Fruit fly (Drosophila melanogaster) whole organism, embryonic: ENCODE measurements around the gene TH1.
A peak's percentile ranks its signal among the peaks of the same experiment; 100 is the strongest.

ENCODE experiments used
- Adf1 ChIP-seq: fragments of 200-800 bp; sonication (Bioruptor generic); IDR thresholded peaks from 2 replicates; pipeline ENCODE4 v1.3.6; 2022; ENCODE audit warnings: missing biosample characterization, missing genetic modification characterization
- CG13775 ChIP-seq: fragments of 200-800 bp; sonication (Bioruptor generic); optimal IDR thresholded peaks from 3 replicates; lab custom pipeline; 2017; ENCODE audit warnings: missing biosample characterization, mild to moderate bottlenecking, missing genetic modification characterization
- CG1602 ChIP-seq: fragments of 200-800 bp; sonication (Bioruptor generic); optimal IDR thresholded peaks from 3 replicates; lab custom pipeline; 2016; ENCODE audit warnings: missing biosample characterization, missing genetic modification characterization
- CG18764 ChIP-seq: fragments of 200-800 bp; sonication (Bioruptor generic); optimal IDR thresholded peaks from 3 replicates; lab custom pipeline; 2016; ENCODE audit warnings: missing biosample characterization, missing genetic modification characterization
- CG2202 ChIP-seq: fragments of 200-800 bp; sonication (Bioruptor generic); optimal IDR thresholded peaks from 2 replicates; lab custom pipeline; 2018; ENCODE audit warnings: missing biosample characterization, mild to moderate bottlenecking, missing genetic modification characterization
- CG31388 ChIP-seq: fragments of 200-800 bp; sonication (Bioruptor generic); optimal IDR thresholded peaks from 2 replicates; lab custom pipeline; 2016; ENCODE audit warnings: missing biosample characterization, missing genetic modification characterization
- CG32532 ChIP-seq: fragments of 200-800 bp; sonication (Bioruptor generic); IDR thresholded peaks from 2 replicates; pipeline ENCODE4 v1.3.6; 2022; ENCODE audit warnings: missing biosample characterization, missing genetic modification characterization
- CG3407 ChIP-seq: fragments of 200-800 bp; sonication (Bioruptor generic); optimal IDR thresholded peaks from 2 replicates; lab custom pipeline; 2018; ENCODE audit warnings: missing biosample characterization, mild to moderate bottlenecking, missing genetic modification characterization
- CG34224 ChIP-seq: fragments of 200-800 bp; sonication (Bioruptor generic); IDR thresholded peaks from 3 replicates; pipeline ENCODE4 v1.3.6; 2022; ENCODE audit warnings: missing biosample characterization, missing genetic modification characterization; ENCODE audit not compliant: partially characterized antibody
- CG3838 ChIP-seq: fragments of 200-800 bp; sonication (Bioruptor generic); optimal IDR thresholded peaks from 3 replicates; lab custom pipeline; 2016; ENCODE audit warnings: missing biosample characterization, missing genetic modification characterization
- CG4424 ChIP-seq: fragments of 200-800 bp; sonication (Bioruptor generic); optimal IDR thresholded peaks from 3 replicates; lab custom pipeline; 2016; ENCODE audit warnings: missing biosample characterization, missing genetic modification characterization
- CG4730 ChIP-seq: fragments of 200-800 bp; sonication (Bioruptor generic); IDR thresholded peaks from 2 replicates; pipeline ENCODE4 v1.3.6; 2022; ENCODE audit warnings: missing biosample characterization, missing genetic modification characterization
- CG5953 ChIP-seq: fragments of 200-800 bp; sonication (Bioruptor generic); IDR thresholded peaks from 2 replicates; pipeline ENCODE4 v1.3.6; 2022; ENCODE audit warnings: missing biosample characterization, missing genetic modification characterization
- CG7556 ChIP-seq: fragments of 200-800 bp; sonication (Bioruptor generic); optimal IDR thresholded peaks from 2 replicates; lab custom pipeline; 2017; ENCODE audit warnings: missing biosample characterization, mild to moderate bottlenecking, missing genetic modification characterization
- CG7839 ChIP-seq: fragments of 200-800 bp; sonication (Bioruptor generic); optimal IDR thresholded peaks from 3 replicates; lab custom pipeline; 2018; ENCODE audit warnings: missing biosample characterization, mild to moderate bottlenecking, missing genetic modification characterization, moderate library complexity
- CG9437 ChIP-seq: fragments of 200-800 bp; sonication (Bioruptor generic); optimal IDR thresholded peaks from 2 replicates; lab custom pipeline; 2018; ENCODE audit warnings: missing biosample characterization, mild to moderate bottlenecking, missing genetic modification characterization
- Eip74EF ChIP-seq, 2 experiments: fragments of 200-800 bp in 1 of 2; fragments of >200 bp in 1 of 2; sonication (Bioruptor generic) in 1 of 2; optimal IDR thresholded peaks; 2 replicates each; lab custom pipeline; 2017 to 2019; ENCODE audit warnings: missing biosample characterization in 2 of 2, missing genetic modification characterization in 2 of 2, mild to moderate bottlenecking in 1 of 2, moderate library complexity in 1 of 2
- HLH3B ChIP-seq: fragments of 200-800 bp; sonication (Bioruptor generic); IDR thresholded peaks from 2 replicates; pipeline ENCODE4 v1.3.6; 2022; ENCODE audit warnings: missing biosample characterization, missing genetic modification characterization
- HLH4C ChIP-seq: fragments of 200-800 bp; sonication (Bioruptor generic); IDR thresholded peaks from 3 replicates; pipeline ENCODE4 v1.3.6; 2022; ENCODE audit warnings: missing biosample characterization, missing genetic modification characterization; ENCODE audit not compliant: partially characterized antibody
- Hr39 ChIP-seq: fragments of >200 bp; optimal IDR thresholded peaks from 2 replicates; lab custom pipeline; 2017
- MBD-R2 ChIP-seq: fragments of 200-800 bp; sonication (Bioruptor generic); IDR thresholded peaks from 2 replicates; pipeline ENCODE4 v1.3.6; 2022; ENCODE audit warnings: missing biosample characterization, missing genetic modification characterization
- Max ChIP-seq: fragments of 200-800 bp; sonication (Bioruptor generic); optimal IDR thresholded peaks from 2 replicates; lab custom pipeline; 2016; ENCODE audit warnings: missing biosample characterization, mild to moderate bottlenecking, missing genetic modification characterization
- NC2β ChIP-seq: fragments of 200-800 bp; sonication (Bioruptor generic); optimal IDR thresholded peaks from 2 replicates; lab custom pipeline; 2016; ENCODE audit warnings: missing biosample characterization, missing genetic modification characterization
- Nf-YB ChIP-seq: fragments of 200-800 bp; sonication (Bioruptor generic); optimal IDR thresholded peaks from 3 replicates; lab custom pipeline; 2019; ENCODE audit warnings: missing biosample characterization, mild to moderate bottlenecking, missing genetic modification characterization, moderate library complexity
- Sry-β ChIP-seq: fragments of 200-800 bp; sonication (Bioruptor generic); optimal IDR thresholded peaks from 2 replicates; lab custom pipeline; 2018; ENCODE audit warnings: missing biosample characterization, mild to moderate bottlenecking, missing genetic modification characterization, moderate library complexity
- amos ChIP-seq: fragments of 200-800 bp; sonication (Bioruptor generic); IDR thresholded peaks from 2 replicates; pipeline ENCODE4 v1.3.6; 2022; ENCODE audit warnings: missing biosample characterization, missing genetic modification characterization; ENCODE audit not compliant: partially characterized antibody
- ash1 ChIP-seq: fragments of 200-800 bp; sonication (Bioruptor generic); optimal IDR thresholded peaks from 2 replicates; lab custom pipeline; 2018; ENCODE audit warnings: missing biosample characterization, mild to moderate bottlenecking, missing genetic modification characterization
- cato ChIP-seq: fragments of 200-800 bp; sonication (Bioruptor generic); optimal IDR thresholded peaks from 2 replicates; lab custom pipeline; 2016; ENCODE audit warnings: missing biosample characterization, missing genetic modification characterization, borderline replicate concordance
- ci ChIP-seq: fragments of 200-800 bp; sonication (Bioruptor generic); IDR thresholded peaks from 3 replicates; pipeline ENCODE4 v1.3.6; 2022; ENCODE audit warnings: missing biosample characterization, missing genetic modification characterization
- croc ChIP-seq: fragments of 200-800 bp; sonication (Bioruptor generic); conservative IDR thresholded peaks from 3 replicates; pipeline ENCODE4 v1.3.6; 2022; ENCODE audit warnings: missing biosample characterization, missing genetic modification characterization
- esg ChIP-seq: fragments of 200-800 bp; sonication (Bioruptor generic); conservative IDR thresholded peaks from 2 replicates; pipeline ENCODE4 v1.3.6; 2022; ENCODE audit warnings: missing biosample characterization, missing genetic modification characterization
- fru ChIP-seq: fragments of >200 bp; optimal IDR thresholded peaks from 2 replicates; lab custom pipeline; 2017
- h ChIP-seq: fragments of >200 bp; optimal IDR thresholded peaks from 2 replicates; lab custom pipeline; 2017
- hbn ChIP-seq: fragments of 200-800 bp; sonication (Bioruptor generic); IDR thresholded peaks from 2 replicates; pipeline ENCODE4 v1.3.6; 2022; ENCODE audit warnings: missing biosample characterization, missing genetic modification characterization; ENCODE audit not compliant: partially characterized antibody
- kah ChIP-seq: fragments of 200-800 bp; sonication (Bioruptor generic); optimal IDR thresholded peaks from 2 replicates; lab custom pipeline; 2018; ENCODE audit warnings: missing biosample characterization, mild to moderate bottlenecking, missing genetic modification characterization
- kay ChIP-seq: fragments of 200-800 bp; sonication (Bioruptor generic); optimal IDR thresholded peaks from 2 replicates; lab custom pipeline; 2016; ENCODE audit warnings: missing biosample characterization, missing genetic modification characterization
- ken ChIP-seq: fragments of 200-800 bp; sonication (Bioruptor generic); IDR thresholded peaks from 3 replicates; pipeline ENCODE4 v1.3.6; 2022; ENCODE audit warnings: missing biosample characterization, missing genetic modification characterization
- knrl ChIP-seq: fragments of 200-800 bp; sonication (Bioruptor generic); IDR thresholded peaks from 3 replicates; pipeline ENCODE4 v1.3.6; 2022; ENCODE audit warnings: missing biosample characterization, missing genetic modification characterization; ENCODE audit not compliant: partially characterized antibody
- mirr ChIP-seq: fragments of 200-800 bp; sonication (Bioruptor generic); optimal IDR thresholded peaks from 3 replicates; lab custom pipeline; 2018; ENCODE audit warnings: missing biosample characterization, mild to moderate bottlenecking, missing genetic modification characterization
- mld ChIP-seq: fragments of 200-800 bp; sonication (Bioruptor generic); IDR thresholded peaks from 3 replicates; pipeline ENCODE4 v1.3.6; 2022; ENCODE audit warnings: missing biosample characterization, missing genetic modification characterization; ENCODE audit not compliant: partially characterized antibody
- org-1 ChIP-seq: fragments of 200-800 bp; sonication (Bioruptor generic); optimal IDR thresholded peaks from 2 replicates; lab custom pipeline; 2017; ENCODE audit warnings: missing biosample characterization, missing genetic modification characterization
- pros ChIP-seq: fragments of 200-800 bp; sonication (Bioruptor generic); optimal IDR thresholded peaks from 3 replicates; lab custom pipeline; 2019; ENCODE audit warnings: missing biosample characterization, mild to moderate bottlenecking, missing genetic modification characterization, moderate library complexity
- psq ChIP-seq: fragments of 200-800 bp; sonication (Bioruptor generic); optimal IDR thresholded peaks from 2 replicates; lab custom pipeline; 2017; ENCODE audit warnings: missing biosample characterization, missing genetic modification characterization
- repo ChIP-seq: fragments of 200-800 bp; sonication (Bioruptor generic); optimal IDR thresholded peaks from 2 replicates; lab custom pipeline; 2016; ENCODE audit warnings: missing biosample characterization, missing genetic modification characterization
- seq ChIP-seq: fragments of 200-800 bp; sonication (Bioruptor generic); IDR thresholded peaks from 2 replicates; pipeline ENCODE4 v1.3.6; 2022; ENCODE audit warnings: missing biosample characterization, missing genetic modification characterization
- sima ChIP-seq: fragments of 200-800 bp; sonication (Bioruptor generic); optimal IDR thresholded peaks from 2 replicates; lab custom pipeline; 2016; ENCODE audit warnings: missing biosample characterization, missing genetic modification characterization
- sug ChIP-seq: fragments of 200-800 bp; optimal IDR thresholded peaks from 2 replicates; lab custom pipeline; 2019; ENCODE audit warnings: missing biosample characterization, mild to moderate bottlenecking, missing genetic modification characterization, moderate library complexity
- tx ChIP-seq: fragments of 200-800 bp; sonication (Bioruptor generic); optimal IDR thresholded peaks from 2 replicates; lab custom pipeline; 2016; ENCODE audit warnings: missing biosample characterization, missing genetic modification characterization
- yki ChIP-seq: fragments of >200 bp; optimal IDR thresholded peaks from 3 replicates; lab custom pipeline; 2018
- zen2 ChIP-seq: fragments of 200-800 bp; sonication (Bioruptor generic); IDR thresholded peaks from 3 replicates; pipeline ENCODE4 v1.3.6; 2022; ENCODE audit warnings: missing biosample characterization, missing genetic modification characterization; ENCODE audit not compliant: partially characterized antibody

Gene TH1

DNA sequence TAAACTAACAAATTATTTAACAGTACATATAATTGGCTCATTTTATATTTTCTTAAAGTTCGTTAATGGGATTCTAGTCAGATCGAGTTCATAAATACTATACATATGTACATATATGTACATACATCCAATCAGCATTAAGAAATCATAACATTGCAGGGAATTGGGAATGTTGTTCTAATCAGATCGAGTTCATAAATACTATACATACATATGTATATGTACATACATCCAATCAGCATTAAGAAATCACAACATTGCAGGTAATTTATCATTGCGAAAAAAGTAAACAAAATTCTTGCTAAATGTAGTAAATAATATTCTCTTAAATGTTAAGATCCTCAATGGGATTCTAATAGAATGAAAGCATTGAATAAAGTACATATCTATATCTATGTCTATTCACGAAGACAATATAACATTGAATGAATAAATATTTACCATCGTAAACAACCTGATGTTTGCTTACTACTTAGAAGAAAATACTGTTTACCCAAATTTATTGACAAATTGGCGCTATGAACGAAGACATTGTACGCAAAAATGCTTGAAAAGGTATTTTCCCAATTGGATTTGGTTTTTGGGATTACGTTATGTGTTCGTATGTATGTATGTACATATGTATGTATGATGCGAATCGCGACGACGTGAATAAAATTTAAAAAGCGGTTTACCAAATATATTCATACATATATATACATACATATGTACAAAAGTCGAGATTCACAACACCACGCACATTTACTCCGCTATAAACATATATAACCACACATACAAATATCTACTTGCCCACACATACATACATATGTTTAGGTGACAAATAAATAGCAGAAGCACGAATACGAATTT lies 7.3 kb downstream of the TH1 start (continued):
- TF ChIP-seq CG3838 (GFP tag; lab: Kevin White, UChicago) = peak; percentile 66
- TF ChIP-seq CG32532 (GFP tag; lab: Robert Waterston, UW) = no peak; the same call in 1 of the 2 replicates
- TF ChIP-seq ci = peak; percentile 49; the same call in 1 of the 3 replicates
- no peak for TF ChIP-seq fru (lab: Kevin White, UChicago)
- no peak for TF ChIP-seq esg
- peak; percentile 7 for TF ChIP-seq CG13775 (GFP tag; lab: Kevin White, UChicago)
- TF ChIP-seq tx = peak; percentile 30
- peak; percentile 37 for TF ChIP-seq CG4424 (GFP tag; lab: Kevin White, UChicago)
- TF ChIP-seq psq (GFP tag; lab: Kevin White, UChicago) = peak; percentile 29
- peak in 1 of 2 experiments; percentile 83 for TF ChIP-seq Eip74EF (GFP tag; optimal IDR thresholded peaks at IDR 0.05; lab: Kevin White, UChicago)
- TF ChIP-seq h = no peak
- TF ChIP-seq CG31388 = no peak
- no peak for TF ChIP-seq yki (lab: Kevin White, UChicago)
- TF ChIP-seq hbn (GFP tag; lab: Robert Waterston, UW) = no peak
- TF ChIP-seq CG9437 (GFP tag; lab: Kevin White, UChicago) = peak; percentile 49
- TF ChIP-seq CG18764 (GFP tag; lab: Kevin White, UChicago) = peak; percentile 68
- TF ChIP-seq Adf1 (GFP tag; lab: Robert Waterston, UW) = peak; percentile 37; the same call in 1 of the 2 replicates
- TF ChIP-seq CG7556 (GFP tag; lab: Kevin White, UChicago) = peak; percentile 70
- TF ChIP-seq CG1602 (GFP tag; lab: Kevin White, UChicago) = peak; percentile 25
- peak; percentile 75 for TF ChIP-seq CG2202
- TF ChIP-seq zen2 (GFP tag; lab: Robert Waterston, UW) = no peak
- TF ChIP-seq Nf-YB (GFP tag; lab: Kevin White, UChicago) = peak; percentile 76
- TF ChIP-seq CG34224 (GFP tag; lab: Robert Waterston, UW) = no peak
- TF ChIP-seq Max (GFP tag; lab: Kevin White, UChicago) = peak; percentile 70
- no peak for TF ChIP-seq ken (GFP tag; lab: Robert Waterston, UW)
- TF ChIP-seq repo (GFP tag; lab: Kevin White, UChicago) = no peak
- TF ChIP-seq ash1 = peak; percentile 67
- no peak for TF ChIP-seq croc
- peak; percentile 38 for TF ChIP-seq pros (GFP tag; lab: Kevin White, UChicago)
- TF ChIP-seq kay (GFP tag; lab: Kevin White, UChicago) = peak; percentile 43
- TF ChIP-seq NC2β (GFP tag; lab: Kevin White, UChicago) = peak; percentile 34
- peak; percentile 89 for TF ChIP-seq mirr
- TF ChIP-seq knrl (GFP tag; lab: Robert Waterston, UW) = no peak
- no peak for TF ChIP-seq CG7839 (tag; lab: Kevin White, UChicago)
- TF ChIP-seq sug (tag; lab: Kevin White, UChicago) = peak; percentile 84
- peak; percentile 64 for TF ChIP-seq org-1 (GFP tag; lab: Kevin White, UChicago)
- TF ChIP-seq CG5953 (GFP tag; lab: Robert Waterston, UW) = no peak
- no peak for TF ChIP-seq Hr39 (lab: Kevin White, UChicago)
- TF ChIP-seq MBD-R2 (GFP tag; lab: Robert Waterston, UW) = no peak; the same call in 1 of the 2 replicates
- no peak for TF ChIP-seq mld (GFP tag; lab: Robert Waterston, UW)
- no peak for TF ChIP-seq HLH4C (GFP tag; lab: Robert Waterston, UW)
- TF ChIP-seq CG3407 (GFP tag; lab: Kevin White, UChicago) = peak; percentile 72
- TF ChIP-seq sima (GFP tag; lab: Kevin White, UChicago) = peak; percentile 38
- no peak for TF ChIP-seq CG4730 (GFP tag; lab: Robert Waterston, UW)
- peak; percentile 50 for TF ChIP-seq kah (GFP tag; lab: Kevin White, UChicago)
- peak; percentile 75 for TF ChIP-seq seq (GFP tag; lab: Robert Waterston, UW)
- peak; percentile 58; the same call in 1 of the 2 replicates for TF ChIP-seq HLH3B (GFP tag; lab: Robert Waterston, UW)
- TF ChIP-seq amos (GFP tag; lab: Robert Waterston, UW) = no peak
- peak; percentile 48 for TF ChIP-seq Sry-β (GFP tag; lab: Kevin White, UChicago)
- TF ChIP-seq cato (GFP tag; lab: Kevin White, UChicago) = no peak
